Worm (Caenorhabditis elegans) whole organism, L1 larva: ENCODE results near the gene ubc-13.

Experiments
- ceh-82 ChIP-seq, 3 experiments: fragments of 150-350 bp in 1 of 3; sonication (generic microtip) in 2 of 3; optimal IDR thresholded peaks; 2 replicates each; lab custom pipeline; 2014 to 2017; ENCODE audit warnings: missing biosample characterization in 3 of 3, missing genetic modification characterization in 3 of 3
- elt-2 ChIP-seq: sonication (generic microtip); optimal IDR thresholded peaks from 2 replicates; lab custom pipeline; 2016; ENCODE audit warnings: missing genetic modification characterization, mild to moderate bottlenecking, inconsistent platforms, missing compliant biosample characterization, missing genetic modification reagents
- vab-15 ChIP-seq: sonication (generic microtip); optimal IDR thresholded peaks from 2 replicates; lab custom pipeline; 2017; ENCODE audit warnings: missing genotype, mild to moderate bottlenecking, missing genetic modification characterization, missing compliant biosample characterization
- zag-1 ChIP-seq: fragments of 150-350 bp; optimal IDR thresholded peaks from 2 replicates; lab custom pipeline; 2014; ENCODE audit warnings: missing biosample characterization, missing genetic modification characterization
- ztf-11 ChIP-seq, 2 experiments: sonication (generic microtip); optimal IDR thresholded peaks; 2 replicates each; lab custom pipeline; 2016 to 2017; ENCODE audit warnings: missing genetic modification characterization in 2 of 2, missing biosample characterization in 1 of 2, missing compliant biosample characterization in 1 of 2

- TF ChIP-seq vab-15 (tag; lab: Kevin White, UChicago): no peak
- TF ChIP-seq zag-1 (tag; lab: Kevin White, UChicago): no peak
- TF ChIP-seq ceh-82 (tag; optimal IDR thresholded peaks at IDR 0.05; lab: Kevin White, UChicago): no peak
- TF ChIP-seq elt-2 (tag; lab: Kevin White, UChicago): no peak
- TF ChIP-seq ztf-11 (tag; optimal IDR thresholded peaks at IDR 0.05; lab: Kevin White, UChicago): no peak
Measured at ce11 chrIV:2969399-2969990, 44.0 kb upstream of the ubc-13 start, which contains the start of gene Y54G2A.57.
